Worm (Caenorhabditis elegans): ENCODE measurements around the gene EGAP1.1.

- no peak for TF ChIP-seq pha-4 (tag; optimal IDR thresholded peaks at IDR 0.05)
- TF ChIP-seq drap-1 (GFP tag; optimal IDR thresholded peaks at IDR 0.05) = no peak
- no peak for TF ChIP-seq nhr-237 (tag; optimal IDR thresholded peaks at IDR 0.05)
- TF ChIP-seq nhr-76 (tag; optimal IDR thresholded peaks at IDR 0.05) = no peak
- no peak for TF ChIP-seq snpc-4 (tag; optimal IDR thresholded peaks at IDR 0.05)
- no peak for TF ChIP-seq ztf-11 (tag; optimal IDR thresholded peaks at IDR 0.05)
These were observed 39.6 kb downstream of the EGAP1.1 start for ce11 chrIII:5897468-5897867.
